Worm (Caenorhabditis elegans) whole organism, L4/young adult: Measurements from ENCODE around the gene hlh-33.

ENCODE experiments used
- W03F9.2 ChIP-seq: fragments of 150-350 bp; optimal IDR thresholded peaks from 2 replicates; lab custom pipeline; 2014; ENCODE audit warnings: missing biosample characterization, missing genetic modification characterization
- dao-5 ChIP-seq: sonication (generic microtip); optimal IDR thresholded peaks from 2 replicates; lab custom pipeline; 2016; ENCODE audit warnings: missing genotype, missing genetic modification characterization, moderate library complexity, missing compliant biosample characterization
- him-1 ChIP-seq: sonication (generic microtip); optimal IDR thresholded peaks from 2 replicates; lab custom pipeline; 2016; ENCODE audit warnings: missing genotype, missing genetic modification reagents, missing genetic modification characterization, missing compliant biosample characterization

DNA sequence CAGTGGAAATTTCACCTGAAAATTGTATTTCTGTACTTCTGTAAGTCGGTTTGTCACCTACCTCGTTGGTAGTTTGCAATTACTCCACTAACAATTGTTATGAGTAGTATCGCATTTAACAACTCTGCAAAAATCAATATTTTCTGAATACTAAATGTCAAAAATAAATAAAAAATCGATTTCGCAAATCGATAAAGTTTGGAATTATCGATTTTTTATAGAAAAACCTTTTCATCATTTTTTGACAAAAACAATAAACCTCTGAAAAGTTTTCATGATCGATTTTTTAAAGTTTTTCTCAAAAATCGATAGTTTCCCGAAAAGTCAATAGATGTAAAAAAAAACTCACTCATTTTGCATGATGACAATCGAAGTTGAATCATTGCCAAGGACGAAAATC is 31.7 kb downstream of the hlh-33 start:
- TF ChIP-seq W03F9.2 (tag; lab: Kevin White, UChicago) (no peak), dao-5 (no peak), him-1 (tag; lab: Kevin White, UChicago) (no peak)
